Worm (Caenorhabditis elegans) whole organism, L1 larva: ENCODE results near the gene W08F4.7.

Source experiments
- irx-1 ChIP-seq: sonication (generic microtip); optimal IDR thresholded peaks from 2 replicates; lab custom pipeline; 2016; ENCODE audit warnings: missing genetic modification characterization, missing compliant biosample characterization
- lin-15B ChIP-seq: fragments of 150-350 bp; sonication (generic microtip); optimal IDR thresholded peaks from 3 replicates; lab custom pipeline; 2014; ENCODE audit warnings: missing biosample characterization, missing genetic modification characterization

DNA sequence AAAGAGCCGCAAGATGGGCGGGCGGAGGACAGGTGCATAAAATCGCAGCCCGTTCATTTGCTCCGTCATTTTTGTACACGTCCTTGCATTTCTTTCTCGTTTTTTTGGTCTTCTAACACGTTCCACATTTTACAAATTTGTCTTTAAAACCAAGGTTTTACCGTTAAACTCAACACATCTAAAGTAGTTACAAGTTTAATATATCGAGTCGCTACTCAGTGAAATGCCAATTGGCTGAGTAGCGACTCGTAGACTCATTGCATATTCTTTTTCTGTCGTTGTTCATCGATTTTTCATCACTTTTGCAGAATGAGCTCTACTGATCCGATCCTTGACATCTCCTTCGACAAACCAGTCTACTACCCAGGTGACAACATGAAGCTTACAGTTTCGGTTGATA, 49.7 kb upstream of the W08F4.7 start, which contains the start of gene arrd-1:
- TF ChIP-seq lin-15B (tag; lab: Kevin White, UChicago) (no peak), irx-1 (tag; lab: Kevin White, UChicago) (no peak)
